Fruit fly (Drosophila melanogaster): ENCODE measurements around the gene CG42828.

DNA sequence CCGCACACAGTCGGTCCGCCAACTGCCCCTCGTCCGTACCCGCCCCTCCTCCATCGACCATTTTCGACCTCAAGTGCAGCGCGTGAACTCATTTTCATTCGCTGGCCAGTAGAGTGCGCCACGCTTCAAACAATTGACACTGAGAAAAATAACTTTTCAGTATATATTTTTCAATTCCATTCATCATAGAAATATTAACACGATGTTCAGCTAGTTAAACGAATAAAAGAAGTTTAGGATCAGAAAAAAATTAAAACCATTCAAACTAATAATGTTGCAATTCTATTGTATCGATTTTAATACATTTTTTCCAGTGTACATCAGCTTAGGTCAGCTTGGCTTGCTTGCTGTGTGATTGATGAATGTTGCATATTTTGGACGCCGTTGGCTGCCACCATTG is 13.4 kb downstream of the CG42828 start:
- peak; percentile 31 for TF ChIP-seq CG17806 (tag; optimal IDR thresholded peaks at IDR 0.05)
- TF ChIP-seq CG4496 (GFP tag; IDR thresholded peaks at IDR 0.05), result peak; percentile 70
- peak; percentile 31; the same call in 1 of the 3 replicates for TF ChIP-seq fd96Ca (GFP tag; IDR thresholded peaks at IDR 0.05)
- TF ChIP-seq EcR (GFP tag; optimal IDR thresholded peaks at IDR 0.05), result no peak
- TF ChIP-seq Pif1B (GFP tag; optimal IDR thresholded peaks at IDR 0.05), result no peak
- peak; percentile 38 for TF ChIP-seq CG8301 (tag; optimal IDR thresholded peaks at IDR 0.05)
- TF ChIP-seq CG9948 (tag; optimal IDR thresholded peaks at IDR 0.05), result peak; percentile 18
- peak; percentile 41; the same call in 1 of the 2 replicates for TF ChIP-seq CG10348 (GFP tag; IDR thresholded peaks at IDR 0.05)
- peak; percentile 46; the same call in 1 of the 2 replicates for TF ChIP-seq Ets98B (GFP tag; IDR thresholded peaks at IDR 0.05)
- TF ChIP-seq CG8159 (tag; optimal IDR thresholded peaks at IDR 0.05), result peak; percentile 22
- TF ChIP-seq D1 (tag; optimal IDR thresholded peaks at IDR 0.05), result no peak
- TF ChIP-seq rn (GFP tag; IDR thresholded peaks at IDR 0.05), result 0 out of 2 replicates have a peak, but pooled peaks have one; percentile 27
- TF ChIP-seq CG15710 (tag; optimal IDR thresholded peaks at IDR 0.05), result no peak
- TF ChIP-seq CG34367 (tag; optimal IDR thresholded peaks at IDR 0.05), result no peak
